Worm (Caenorhabditis elegans) whole organism, young adult: Measurements from ENCODE around the gene thk-1.

Experiments
- B0019.2 ChIP-seq: fragments of 200-800 bp; sonication (Bioruptor generic); conservative IDR thresholded peaks from 2 replicates; pipeline ENCODE4 v1.3.6; 2022; ENCODE audit warnings: missing genetic modification reagents, missing genetic modification characterization, missing compliant biosample characterization
- B0035.1 ChIP-seq: sonication (generic microtip); optimal IDR thresholded peaks from 2 replicates; lab custom pipeline; 2016; ENCODE audit warnings: missing genetic modification characterization, mild to moderate bottlenecking, missing compliant biosample characterization, missing genotype, missing genetic modification reagents
- C06A6.2 ChIP-seq: fragments of 200-800 bp; sonication (Bioruptor generic); conservative IDR thresholded peaks from 2 replicates; pipeline ENCODE4 v1.3.6; 2022; ENCODE audit warnings: missing genetic modification characterization, missing compliant biosample characterization
- D2030.7 ChIP-seq: fragments of 200-800 bp; sonication (Bioruptor generic); IDR thresholded peaks from 2 replicates; pipeline ENCODE4 v1.3.6; 2022; ENCODE audit warnings: missing genetic modification reagents, missing genetic modification characterization, missing compliant biosample characterization
- F55B11.4 ChIP-seq: sonication (generic microtip); optimal IDR thresholded peaks from 2 replicates; lab custom pipeline; 2016; ENCODE audit warnings: missing compliant biosample characterization, missing genetic modification characterization, borderline replicate concordance; ENCODE audit not compliant: insufficient read depth
- F57A8.1 ChIP-seq: fragments of 200-800 bp; sonication (Bioruptor generic); optimal IDR thresholded peaks from 2 replicates; lab custom pipeline; 2018; ENCODE audit warnings: mild to moderate bottlenecking, missing genetic modification characterization, moderate library complexity, missing compliant biosample characterization
- K12H6.12 ChIP-seq: fragments of 200-800 bp; sonication (Bioruptor generic); optimal IDR thresholded peaks from 2 replicates; lab custom pipeline; 2018; ENCODE audit warnings: mild to moderate bottlenecking, missing genetic modification characterization, missing compliant biosample characterization
- Y53G8AR.9 ChIP-seq: fragments of 200-800 bp; sonication (Bioruptor generic); conservative IDR thresholded peaks from 2 replicates; pipeline ENCODE4 v1.3.6; 2022; ENCODE audit warnings: missing genetic modification reagents, missing genetic modification characterization, missing compliant biosample characterization
- Y56A3A.18 ChIP-seq: fragments of 200-800 bp; sonication (Bioruptor generic); IDR thresholded peaks from 2 replicates; pipeline ENCODE4 v1.3.6; 2022; ENCODE audit warnings: missing genetic modification reagents, missing genetic modification characterization, missing compliant biosample characterization
- Y67H2A.10 ChIP-seq: fragments of 200-800 bp; sonication (Bioruptor generic); conservative IDR thresholded peaks from 2 replicates; pipeline ENCODE4 v1.3.6; 2022; ENCODE audit warnings: missing genetic modification reagents, missing genetic modification characterization, missing compliant biosample characterization
- Y79H2A.3 ChIP-seq: fragments of 200-800 bp; sonication (Bioruptor generic); conservative IDR thresholded peaks from 2 replicates; pipeline ENCODE4 v1.3.6; 2022; ENCODE audit warnings: missing genetic modification reagents, missing genetic modification characterization, missing compliant biosample characterization
- Y95B8A.8 ChIP-seq: fragments of 200-800 bp; sonication (Bioruptor generic); IDR thresholded peaks from 2 replicates; pipeline ENCODE4 v1.3.6; 2022; ENCODE audit warnings: missing genetic modification reagents, missing genetic modification characterization, missing compliant biosample characterization
- ZK185.1 ChIP-seq: sonication (generic microtip); optimal IDR thresholded peaks from 2 replicates; lab custom pipeline; 2016; ENCODE audit warnings: mild to moderate bottlenecking, missing genetic modification characterization, missing compliant biosample characterization; ENCODE audit not compliant: poor library complexity, severe bottlenecking
- atf-7 ChIP-seq: sonication (generic microtip); optimal IDR thresholded peaks from 2 replicates; lab custom pipeline; 2017; ENCODE audit warnings: mild to moderate bottlenecking, missing genetic modification characterization, missing compliant biosample characterization
- attf-3 ChIP-seq: fragments of 200-800 bp; sonication (Bioruptor generic); conservative IDR thresholded peaks from 2 replicates; pipeline ENCODE4 v1.3.6; 2022; ENCODE audit warnings: missing genetic modification reagents, missing genetic modification characterization, missing compliant biosample characterization
- ccch-3 ChIP-seq: fragments of 200-800 bp; sonication (Bioruptor generic); optimal IDR thresholded peaks from 2 replicates; lab custom pipeline; 2018; ENCODE audit warnings: mild to moderate bottlenecking, missing genetic modification characterization, missing compliant biosample characterization
- ceh-58 ChIP-seq: fragments of 200-800 bp; sonication (Bioruptor generic); IDR thresholded peaks from 2 replicates; pipeline ENCODE4 v1.3.6; 2022; ENCODE audit warnings: missing genetic modification characterization, missing compliant biosample characterization
- dox-1 ChIP-seq: fragments of 200-800 bp; sonication (Bioruptor generic); IDR thresholded peaks from 2 replicates; pipeline ENCODE4 v1.3.6; 2022; ENCODE audit warnings: missing genetic modification reagents, missing genetic modification characterization, missing compliant biosample characterization
- dpl-1 ChIP-seq: fragments of 150-350 bp; optimal IDR thresholded peaks from 2 replicates; lab custom pipeline; 2014; ENCODE audit warnings: missing biosample characterization, missing genetic modification reagents, missing genetic modification characterization
- efl-1 ChIP-seq: fragments of 150-350 bp; optimal IDR thresholded peaks from 2 replicates; lab custom pipeline; 2014; ENCODE audit warnings: missing biosample characterization, missing genetic modification reagents, missing genetic modification characterization
- egrh-3 ChIP-seq: fragments of 200-800 bp; sonication (Bioruptor generic); IDR thresholded peaks from 2 replicates; pipeline ENCODE4 v1.3.6; 2022; ENCODE audit warnings: missing genetic modification reagents, missing genetic modification characterization, missing compliant biosample characterization
- ekl-4 ChIP-seq: fragments of 200-800 bp; sonication (Bioruptor generic); IDR thresholded peaks from 2 replicates; pipeline ENCODE4 v1.3.6; 2022; ENCODE audit warnings: missing genetic modification reagents, missing genetic modification characterization, missing compliant biosample characterization
- hsf-1 ChIP-seq: fragments of 200-800 bp; sonication (Bioruptor generic); IDR thresholded peaks from 2 replicates; pipeline ENCODE4 v1.3.6; 2022; ENCODE audit warnings: missing genetic modification reagents, missing genetic modification characterization, missing compliant biosample characterization
- lag-1 ChIP-seq: fragments of 200-800 bp; sonication (Bioruptor generic); IDR thresholded peaks from 2 replicates; pipeline ENCODE4 v1.3.6; 2022; ENCODE audit warnings: missing genetic modification reagents, missing genetic modification characterization, missing compliant biosample characterization
- let-607 ChIP-seq, 2 experiments: fragments of 200-800 bp in 1 of 2; sonication (Bioruptor generic) in 1 of 2; sonication (generic microtip) in 1 of 2; optimal IDR thresholded peaks; 2 replicates each; lab custom pipeline; 2016 to 2018; ENCODE audit warnings: mild to moderate bottlenecking in 2 of 2, missing compliant biosample characterization in 2 of 2, missing genetic modification characterization in 2 of 2, moderate library complexity in 2 of 2, missing genotype in 1 of 2
- lin-26 ChIP-seq: fragments of 200-800 bp; sonication (Bioruptor generic); IDR thresholded peaks from 2 replicates; pipeline ENCODE4 v1.3.6; 2022; ENCODE audit warnings: missing genetic modification reagents, missing genetic modification characterization, missing compliant biosample characterization
- lin-35 ChIP-seq, 3 experiments: fragments of 150-350 bp in 2 of 3; sonication (generic microtip) in 1 of 3; optimal IDR thresholded peaks; 2 replicates each; lab custom pipeline; 2014 to 2018; ENCODE audit warnings: missing biosample characterization in 3 of 3, missing genetic modification characterization in 3 of 3, missing genetic modification reagents in 3 of 3
- lin-54 ChIP-seq: fragments of 200-800 bp; sonication (Bioruptor generic); optimal IDR thresholded peaks from 2 replicates; lab custom pipeline; 2018; ENCODE audit warnings: mild to moderate bottlenecking, missing genetic modification characterization, missing compliant biosample characterization
- lir-1 ChIP-seq: fragments of 200-800 bp; sonication (Bioruptor generic); conservative IDR thresholded peaks from 2 replicates; pipeline ENCODE4 v1.3.6; 2022; ENCODE audit warnings: missing genetic modification reagents, missing genetic modification characterization, missing compliant biosample characterization
- lsl-1 ChIP-seq: fragments of 200-800 bp; sonication (Bioruptor generic); optimal IDR thresholded peaks from 2 replicates; lab custom pipeline; 2018; ENCODE audit warnings: mild to moderate bottlenecking, missing genetic modification characterization, moderate library complexity, missing compliant biosample characterization
- madf-6 ChIP-seq: fragments of 200-800 bp; sonication (Bioruptor generic); IDR thresholded peaks from 2 replicates; pipeline ENCODE4 v1.3.6; 2022; ENCODE audit warnings: missing genetic modification reagents, missing genetic modification characterization, missing compliant biosample characterization
- madf-8 ChIP-seq: fragments of 200-800 bp; sonication (Bioruptor generic); conservative IDR thresholded peaks from 2 replicates; pipeline ENCODE4 v1.3.6; 2022; ENCODE audit warnings: missing genetic modification reagents, missing genetic modification characterization, missing compliant biosample characterization
- mel-28 ChIP-seq: sonication (generic microtip); optimal IDR thresholded peaks from 2 replicates; lab custom pipeline; 2016; ENCODE audit warnings: borderline replicate concordance, mild to moderate bottlenecking, missing genetic modification characterization, missing compliant biosample characterization
- nfya-2 ChIP-seq: fragments of 200-800 bp; sonication (Bioruptor generic); IDR thresholded peaks from 2 replicates; pipeline ENCODE4 v1.3.6; 2022; ENCODE audit warnings: missing genetic modification reagents, missing genetic modification characterization, missing compliant biosample characterization
- nhr-80 ChIP-seq: sonication (generic microtip); optimal IDR thresholded peaks from 2 replicates; lab custom pipeline; 2016; ENCODE audit warnings: missing genetic modification characterization, missing compliant biosample characterization
- nhr-90 ChIP-seq: sonication (generic microtip); optimal IDR thresholded peaks from 2 replicates; lab custom pipeline; 2016; ENCODE audit warnings: missing genotype, mild to moderate bottlenecking, missing genetic modification characterization, missing compliant biosample characterization
- pbrm-1 ChIP-seq: fragments of 200-800 bp; sonication (Bioruptor generic); IDR thresholded peaks from 2 replicates; pipeline ENCODE4 v1.3.6; 2022; ENCODE audit warnings: missing genetic modification reagents, missing genetic modification characterization, missing compliant biosample characterization
- snpc-3.4 ChIP-seq: sonication (generic microtip); optimal IDR thresholded peaks from 2 replicates; lab custom pipeline; 2017; ENCODE audit warnings: missing genetic modification characterization, mild to moderate bottlenecking, missing compliant biosample characterization, antibody characterized with exemption, moderate library complexity, missing genotype, missing genetic modification reagents
- snpc-4 ChIP-seq, 5 experiments: fragments of 150-350 bp in 1 of 5; sonication (generic microtip) in 4 of 5; optimal IDR thresholded peaks; 2 replicates each; lab custom pipeline; 2014 to 2018; ENCODE audit warnings: missing genetic modification characterization in 5 of 5, missing biosample characterization in 3 of 5, antibody characterized with exemption in 2 of 5, mild to moderate bottlenecking in 2 of 5, missing compliant biosample characterization in 2 of 5, missing genotype in 2 of 5, moderate library complexity in 2 of 5, missing genetic modification reagents in 1 of 5
- tbp1 ChIP-seq: fragments of 200-800 bp; sonication (Bioruptor generic); optimal IDR thresholded peaks from 2 replicates; lab custom pipeline; 2018; ENCODE audit warnings: mild to moderate bottlenecking, missing genetic modification characterization, missing compliant biosample characterization
- unc-130 ChIP-seq: sonication (generic microtip); optimal IDR thresholded peaks from 2 replicates; lab custom pipeline; 2016; ENCODE audit warnings: missing genetic modification reagents, missing genetic modification characterization, missing compliant biosample characterization
- xnd-1 ChIP-seq: sonication (generic microtip); optimal IDR thresholded peaks from 2 replicates; lab custom pipeline; 2016; ENCODE audit warnings: missing genotype, missing genetic modification reagents, missing genetic modification characterization, missing compliant biosample characterization
- zfh-2 ChIP-seq: fragments of 200-800 bp; sonication (Bioruptor generic); conservative IDR thresholded peaks from 2 replicates; pipeline ENCODE4 v1.3.6; 2022; ENCODE audit warnings: missing genetic modification reagents, missing genetic modification characterization, missing compliant biosample characterization
- ztf-3 ChIP-seq: fragments of 200-800 bp; sonication (Bioruptor generic); optimal IDR thresholded peaks from 2 replicates; lab custom pipeline; 2018; ENCODE audit warnings: mild to moderate bottlenecking, missing genetic modification characterization, missing compliant biosample characterization

Gene thk-1

DNA sequence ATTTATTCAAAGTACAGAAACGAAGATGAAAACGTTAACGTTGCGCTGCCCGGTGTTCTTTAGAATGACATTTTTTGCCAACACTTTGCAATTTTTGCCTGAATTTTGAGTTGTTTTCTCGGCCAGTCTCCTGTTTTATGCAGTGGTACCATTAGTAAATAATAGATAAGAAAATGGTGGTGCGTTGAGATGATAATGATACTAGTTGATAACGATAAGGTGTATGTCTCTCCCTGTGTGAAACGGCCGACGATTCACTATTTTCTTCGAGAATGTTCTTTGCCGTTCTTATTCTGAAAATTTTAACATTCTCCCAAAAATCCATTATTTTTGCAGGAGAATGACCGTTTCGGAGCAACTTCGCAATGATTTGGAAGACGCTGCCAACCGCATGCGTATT lies 38.1 kb downstream of the thk-1 start, which contains the start of gene tkt-1 (continued):
- no peak for TF ChIP-seq madf-6 (GFP tag; lab: Robert Waterston, UW)
- no peak for TF ChIP-seq K12H6.12
- no peak for TF ChIP-seq ccch-3
- TF ChIP-seq hsf-1 (GFP tag; lab: Robert Waterston, UW) = peak; percentile 74
- no peak for TF ChIP-seq atf-7 (tag; lab: Kevin White, UChicago)
- TF ChIP-seq snpc-4 (GFP tag; optimal IDR thresholded peaks at IDR 0.05; lab: Kevin White, UChicago) = no peak
- no peak for TF ChIP-seq snpc-4 (tag; optimal IDR thresholded peaks at IDR 0.05; lab: Kevin White, UChicago)
- no peak for TF ChIP-seq nfya-2
- no peak for TF ChIP-seq Y95B8A.8
- TF ChIP-seq ekl-4 = 0 out of 2 replicates have a peak, but pooled peaks have one; percentile 40
- no peak for TF ChIP-seq B0035.1
- no peak for TF ChIP-seq lin-54
- TF ChIP-seq unc-130 (GFP tag; lab: Kevin White, UChicago) = no peak
- TF ChIP-seq lin-35 (GFP tag; optimal IDR thresholded peaks at IDR 0.05; lab: Kevin White, UChicago) = no peak
- no peak for TF ChIP-seq F55B11.4 (tag; lab: Kevin White, UChicago)
- no peak for TF ChIP-seq madf-8 (GFP tag; lab: Robert Waterston, UW)
- TF ChIP-seq zfh-2 = no peak
- TF ChIP-seq tbp1 = peak; percentile 10

DNA sequence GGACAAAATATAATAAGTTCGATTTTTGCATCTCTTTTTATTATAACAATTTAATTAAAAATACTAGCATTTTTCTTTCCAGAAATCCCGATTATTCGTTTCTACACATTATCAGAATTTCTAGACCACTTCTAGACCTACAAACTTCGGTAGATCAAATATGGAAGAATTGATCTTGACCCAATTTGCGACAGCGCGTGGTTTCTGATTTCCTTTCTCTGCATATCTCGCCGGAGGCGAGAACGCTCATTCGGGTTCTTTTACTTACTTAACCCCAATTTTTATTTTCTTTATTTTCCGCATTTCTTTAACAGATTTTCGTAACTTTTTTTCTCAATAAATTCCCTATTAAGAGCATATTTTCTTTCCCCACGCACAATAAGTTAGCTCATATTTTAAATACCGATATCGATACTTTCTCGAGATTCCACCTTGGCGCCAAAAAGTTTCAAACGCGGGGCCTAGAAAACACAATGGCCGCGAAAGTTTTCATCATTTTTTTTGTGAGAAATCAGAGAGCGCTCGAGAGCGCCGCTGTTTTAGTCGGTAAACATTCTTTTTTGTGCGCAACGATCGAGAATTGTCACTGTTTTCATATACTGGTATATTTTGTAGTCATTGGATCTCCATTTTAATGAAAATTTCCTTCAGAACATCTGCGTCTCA lies 38.8 kb downstream of the thk-1 start:
- TF ChIP-seq let-607 (tag; optimal IDR thresholded peaks at IDR 0.05; lab: Kevin White, UChicago) (no peak), C06A6.2 (GFP tag; lab: Robert Waterston, UW) (no peak), lin-35 (GFP tag; optimal IDR thresholded peaks at IDR 0.05; lab: Kevin White, UChicago) (peak in 1 of 3 experiments; percentile 59), Y79H2A.3 (GFP tag; lab: Robert Waterston, UW) (no peak), ccch-3 (no peak), unc-130 (GFP tag; lab: Kevin White, UChicago) (peak; percentile 1), attf-3 (GFP tag; lab: Robert Waterston, UW) (no peak), madf-8 (GFP tag; lab: Robert Waterston, UW) (peak; percentile 82), madf-6 (GFP tag; lab: Robert Waterston, UW) (peak; percentile 91), dpl-1 (GFP tag; lab: Kevin White, UChicago) (peak; percentile 56), lir-1 (no peak), ZK185.1 (peak; percentile 24), ceh-58 (GFP tag; lab: Robert Waterston, UW) (no peak), Y56A3A.18 (GFP tag; lab: Robert Waterston, UW) (no peak), lag-1 (GFP tag; lab: Robert Waterston, UW) (no peak), snpc-3.4 (tag; lab: Kevin White, UChicago) (no peak), lsl-1 (peak; percentile 20), nhr-80 (tag; lab: Kevin White, UChicago) (no peak), K12H6.12 (no peak), xnd-1 (tag; lab: Kevin White, UChicago) (peak; percentile 64), efl-1 (GFP tag; lab: Kevin White, UChicago) (peak; percentile 81), Y53G8AR.9 (no peak), ztf-3 (GFP tag; lab: Kevin White, UChicago) (no peak), mel-28 (tag; lab: Kevin White, UChicago) (no peak), hsf-1 (GFP tag; lab: Robert Waterston, UW) (0 out of 2 replicates have a peak, but pooled peaks have one; percentile 48), lin-54 (peak; percentile 48), F57A8.1 (GFP tag; lab: Kevin White, UChicago) (no peak), dox-1 (GFP tag; lab: Robert Waterston, UW) (peak; percentile 62; the same call in 1 of the 2 replicates), lin-26 (GFP tag; lab: Robert Waterston, UW) (no peak), D2030.7 (GFP tag; lab: Robert Waterston, UW) (peak; percentile 44), nhr-90 (tag; lab: Kevin White, UChicago) (no peak), Y67H2A.10 (GFP tag; lab: Robert Waterston, UW) (no peak), egrh-3 (GFP tag; lab: Robert Waterston, UW) (no peak), pbrm-1 (GFP tag; lab: Robert Waterston, UW) (peak; percentile 20; the same call in 1 of the 2 replicates), B0019.2 (no peak)
